Fruit fly (Drosophila melanogaster): ENCODE data around the gene CG12420.

dm6 chr3R:10185986-10186385, 36.5 kb upstream of the CG12420 start:
- TF ChIP-seq h (optimal IDR thresholded peaks at IDR 0.05) (no peak), psq (optimal IDR thresholded peaks at IDR 0.05) (no peak), ttk (optimal IDR thresholded peaks at IDR 0.05) (no peak), Sin3A (optimal IDR thresholded peaks at IDR 0.05) (no peak)
